Worm (Caenorhabditis elegans) whole organism, L1 larva: ENCODE data around the gene C15B12.4.

Source experiments
- ceh-82 ChIP-seq, 3 experiments: fragments of 150-350 bp in 1 of 3; sonication (generic microtip) in 2 of 3; optimal IDR thresholded peaks; 2 replicates each; lab custom pipeline; 2014 to 2017; ENCODE audit warnings: missing biosample characterization in 3 of 3, missing genetic modification characterization in 3 of 3
- egl-27 ChIP-seq, 2 experiments: fragments of 150-350 bp in 1 of 2; sonication (generic microtip); optimal IDR thresholded peaks; 3 replicates each; lab custom pipeline; 2017 to 2018; ENCODE audit warnings: missing biosample characterization in 2 of 2, missing genetic modification characterization in 2 of 2, missing genetic modification reagents in 2 of 2
- elt-3 ChIP-seq, 6 experiments: fragments of 150-350 bp in 1 of 6; sonication (generic microtip); optimal IDR thresholded peaks; 2 replicates each; lab custom pipeline; 2017 to 2018; ENCODE audit warnings: missing biosample characterization in 6 of 6, missing genetic modification characterization in 6 of 6, inconsistent platforms in 1 of 6
- fkh-8 ChIP-seq: sonication (generic microtip); optimal IDR thresholded peaks from 2 replicates; lab custom pipeline; 2016; ENCODE audit warnings: mild to moderate bottlenecking, missing genetic modification characterization, missing compliant biosample characterization
- fos-1 ChIP-seq: fragments of 150-350 bp; optimal IDR thresholded peaks from 2 replicates; lab custom pipeline; 2014; ENCODE audit warnings: missing biosample characterization, missing genetic modification characterization
- lin-39 ChIP-seq: fragments of 150-350 bp; optimal IDR thresholded peaks from 2 replicates; lab custom pipeline; 2014; ENCODE audit warnings: missing biosample characterization, missing genetic modification reagents, missing genetic modification characterization
- nhr-28 ChIP-seq: fragments of 150-350 bp; optimal IDR thresholded peaks from 2 replicates; lab custom pipeline; 2014; ENCODE audit warnings: missing biosample characterization, missing genetic modification characterization
- nhr-76 ChIP-seq: sonication (generic microtip); optimal IDR thresholded peaks from 2 replicates; lab custom pipeline; 2017; ENCODE audit warnings: missing biosample characterization, missing genetic modification characterization
- nhr-77 ChIP-seq: fragments of 150-350 bp; optimal IDR thresholded peaks from 2 replicates; lab custom pipeline; 2014; ENCODE audit warnings: missing biosample characterization, missing genetic modification characterization
- unc-130 ChIP-seq: fragments of 150-350 bp; optimal IDR thresholded peaks from 2 replicates; lab custom pipeline; 2017; ENCODE audit warnings: missing biosample characterization, missing genetic modification characterization, inconsistent platforms

ce11 chrX:6522634-6523070 lies 49.1 kb upstream of the C15B12.4 start:
- TF ChIP-seq nhr-28 (tag; lab: Kevin White, UChicago) (no peak), egl-27 (tag; optimal IDR thresholded peaks at IDR 0.05; lab: Kevin White, UChicago) (no peak), lin-39 (tag; lab: Kevin White, UChicago) (no peak), nhr-77 (tag; lab: Kevin White, UChicago) (no peak), elt-3 (tag; optimal IDR thresholded peaks at IDR 0.05; lab: Kevin White, UChicago) (no peak), fos-1 (tag; lab: Kevin White, UChicago) (no peak), fkh-8 (tag; lab: Kevin White, UChicago) (no peak), unc-130 (tag; lab: Kevin White, UChicago) (no peak), ceh-82 (tag; optimal IDR thresholded peaks at IDR 0.05; lab: Kevin White, UChicago) (no peak), nhr-76 (tag; lab: Kevin White, UChicago) (no peak)
